Worm (Caenorhabditis elegans): ENCODE data around the gene F42A9.6.

Gene F42A9.6

DNA sequence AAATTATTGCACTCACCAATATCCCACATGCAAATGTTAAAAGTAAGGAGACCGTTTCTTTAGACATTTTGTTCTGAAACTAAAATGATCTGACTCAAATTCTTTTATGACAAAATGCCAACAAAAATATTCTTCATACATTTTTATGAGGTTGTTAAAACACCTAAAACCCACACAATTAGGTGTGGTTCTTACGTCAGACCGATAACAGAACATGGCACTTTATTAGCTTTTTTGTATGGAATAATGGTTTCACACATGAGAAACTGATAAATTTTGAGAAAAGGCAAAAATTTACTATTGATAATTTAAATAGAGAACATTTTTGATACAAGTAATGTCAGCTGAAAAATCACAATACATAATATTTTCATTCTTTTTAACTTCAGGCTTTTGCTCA is 44.6 kb downstream of the F42A9.6 start, which contains the start of gene C49C8.5:
C49C8.5 (minus strand) TSS at position 73 of the 400 bp plus-strand sequence.
- TF ChIP-seq elt-2 (tag; optimal IDR thresholded peaks at IDR 0.05) (peak; percentile 11), fos-1 (tag; optimal IDR thresholded peaks at IDR 0.05) (no peak)

DNA sequence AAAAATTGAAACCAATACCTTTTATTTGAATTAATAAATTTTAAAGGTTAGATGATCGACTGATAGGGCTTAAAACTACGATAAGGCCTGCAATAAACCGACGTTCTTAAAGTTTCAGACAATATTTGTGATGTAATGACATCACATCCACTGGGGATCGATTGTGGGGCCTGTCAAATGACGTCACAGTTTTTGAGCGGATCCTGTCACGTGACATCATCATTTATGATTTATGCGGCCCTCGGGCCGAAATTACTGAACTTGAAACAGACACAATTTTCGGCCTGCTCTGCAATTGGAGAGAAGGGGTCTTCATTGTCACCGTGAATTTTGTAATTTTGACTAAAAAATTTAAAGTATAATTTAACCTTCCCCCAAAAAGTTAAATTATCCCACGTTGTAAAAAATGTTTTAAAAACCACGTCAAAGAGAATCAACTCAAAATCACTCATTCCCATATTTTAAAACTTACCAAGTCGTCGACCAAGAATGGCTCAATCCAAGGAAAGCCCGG is 45.1 kb downstream of the F42A9.6 start, which contains the start of gene C49C8.1:
C49C8.1 (plus strand) TSS at position 464 of the 514 bp plus-strand sequence.
- TF ChIP-seq dpl-1 (GFP tag; optimal IDR thresholded peaks at IDR 0.05) (no peak), nhr-19 (GFP tag; conservative IDR thresholded peaks at IDR 0.05) (no peak), lin-35 (GFP tag; optimal IDR thresholded peaks at IDR 0.05) (no peak), ceh-63 (GFP tag; optimal IDR thresholded peaks at IDR 0.05) (no peak), efl-3 (GFP tag; optimal IDR thresholded peaks at IDR 0.05) (no peak), pag-3 (tag; optimal IDR thresholded peaks at IDR 0.05; ENCODE audit: borderline replicate concordance, insufficient read depth) (no peak), zip-4 (GFP tag; optimal IDR thresholded peaks at IDR 0.05) (no peak), ceh-88 (GFP tag; IDR thresholded peaks at IDR 0.05) (no peak), fkh-10 (GFP tag; optimal IDR thresholded peaks at IDR 0.05) (no peak), lin-15B (tag; optimal IDR thresholded peaks at IDR 0.05) (no peak), tlp-1 (tag; optimal IDR thresholded peaks at IDR 0.05) (no peak)

DNA sequence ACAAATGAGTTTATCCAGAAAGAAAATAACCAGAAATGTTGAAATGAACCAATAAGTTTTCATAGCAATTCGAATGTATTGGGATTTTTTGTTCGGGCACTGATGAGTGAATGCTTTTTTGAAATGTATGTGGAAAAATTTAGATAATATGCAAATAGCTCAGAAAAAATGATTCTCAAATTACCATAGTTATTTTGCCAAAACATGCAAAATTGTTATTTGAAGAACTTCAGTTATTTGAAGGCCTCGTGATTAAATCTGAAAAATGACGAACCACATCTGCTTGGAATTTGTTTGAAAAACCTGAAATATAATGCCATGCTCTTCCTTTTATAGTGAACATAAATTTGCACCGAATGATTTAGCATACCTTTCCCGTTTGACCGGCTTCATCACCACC is 49.1 kb downstream of the F42A9.6 start, which contains the start of gene C49C8.6:
C49C8.6 (minus strand) TSS at position 101 of the 400 bp plus-strand sequence.
- TF ChIP-seq C04F5.9 (tag; optimal IDR thresholded peaks at IDR 0.05) (no peak), lin-35 (GFP tag; optimal IDR thresholded peaks at IDR 0.05) (no peak), mep-1 (tag; optimal IDR thresholded peaks at IDR 0.05) (no peak), skn-1 (tag; optimal IDR thresholded peaks at IDR 0.05) (no peak), sox-4 (tag; optimal IDR thresholded peaks at IDR 0.05) (no peak), dsc-1 (tag; optimal IDR thresholded peaks at IDR 0.05) (no peak), ama-1 (optimal IDR thresholded peaks at IDR 0.05) (no peak)
